Fruit fly (Drosophila melanogaster) whole organism, adult: ENCODE data around the gene OtopLa.

Experiments used
- CG7045 ChIP-seq: fragments of 200-800 bp; sonication (Bioruptor generic); optimal IDR thresholded peaks from 2 replicates; lab custom pipeline; 2017; ENCODE audit warnings: missing biosample characterization, mild to moderate bottlenecking, missing genetic modification characterization
- Hr96 ChIP-seq: fragments of 200-800 bp; sonication (Bioruptor generic); optimal IDR thresholded peaks from 2 replicates; lab custom pipeline; 2016; ENCODE audit warnings: missing biosample characterization, missing genetic modification characterization
- cnc ChIP-seq, 2 experiments: fragments of >200 bp; optimal IDR thresholded peaks; 2 replicates each; lab custom pipeline; 2017
- kay ChIP-seq: fragments of 200-800 bp; sonication (Bioruptor generic); peaks from one replicate; lab custom pipeline; 2016; ENCODE audit warnings: missing biosample characterization, missing genetic modification characterization, borderline replicate concordance
- pad ChIP-seq: fragments of 200-800 bp; sonication (Bioruptor generic); optimal IDR thresholded peaks from 3 replicates; lab custom pipeline; 2017; ENCODE audit warnings: missing biosample characterization, missing genetic modification characterization, mild to moderate bottlenecking, moderate library complexity, missing genetic modification reagents

dm6 chrX:5614367-5614766 lies 33.9 kb downstream of the OtopLa start, which contains the start of gene CG34435:
- TF ChIP-seq kay (no peak), pad (GFP tag; lab: Kevin White, UChicago) (no peak), CG7045 (GFP tag; lab: Kevin White, UChicago) (no peak), cnc (optimal IDR thresholded peaks at IDR 0.05; lab: Kevin White, UChicago) (no peak), Hr96 (GFP tag; lab: Kevin White, UChicago) (no peak)
